Fruit fly (Drosophila melanogaster): ENCODE measurements around the gene CG32486.

Gene CG32486

dm6 chr3L:3078398-3079155 is 7.9 kb upstream of the CG32486 start (continued):
- TF ChIP-seq Doc3 (GFP tag; IDR thresholded peaks at IDR 0.05; ENCODE audit: partially characterized antibody) (no peak), Dp (GFP tag; optimal IDR thresholded peaks at IDR 0.05) (no peak), CG10543 (GFP tag; optimal IDR thresholded peaks at IDR 0.05) (peak; percentile 50), Taf1 (GFP tag; IDR thresholded peaks at IDR 0.05) (no peak), so (GFP tag; IDR thresholded peaks at IDR 0.05) (peak; percentile 66; the same call in 2 of the 3 replicates), nmo (GFP tag; optimal IDR thresholded peaks at IDR 0.05) (peak; percentile 36), lmd (GFP tag; IDR thresholded peaks at IDR 0.05) (peak; percentile 44; the same call in 1 of the 2 replicates), kah (GFP tag; optimal IDR thresholded peaks at IDR 0.05) (peak; percentile 33), vnd (GFP tag; IDR thresholded peaks at IDR 0.05; ENCODE audit: partially characterized antibody) (no peak), CG6654 (GFP tag; optimal IDR thresholded peaks at IDR 0.05) (no peak), ewg (GFP tag; optimal IDR thresholded peaks at IDR 0.05) (no peak), Tbp (GFP tag; optimal IDR thresholded peaks at IDR 0.05) (no peak), cas (GFP tag; IDR thresholded peaks at IDR 0.05) (no peak), CG8359 (GFP tag; optimal IDR thresholded peaks at IDR 0.05; ENCODE audit: borderline replicate concordance) (no peak), gfzf (GFP tag; optimal IDR thresholded peaks at IDR 0.05) (no peak), CG8478 (optimal IDR thresholded peaks at IDR 0.05) (no peak), pan (optimal IDR thresholded peaks at IDR 0.05) (no peak), pan (GFP tag; optimal IDR thresholded peaks at IDR 0.05 in 1 of 2, IDR thresholded peaks at IDR 0.05 in 1 of 2) (no peak), CG14050 (GFP tag; IDR thresholded peaks at IDR 0.05) (peak; percentile 21; the same call in 1 of the 3 replicates), Drgx (GFP tag; IDR thresholded peaks at IDR 0.05) (no peak), CG5953 (GFP tag; IDR thresholded peaks at IDR 0.05) (peak; percentile 46; the same call in 1 of the 2 replicates), unc-4 (GFP tag; IDR thresholded peaks at IDR 0.05; ENCODE audit: partially characterized antibody) (no peak), CG10431 (GFP tag; optimal IDR thresholded peaks at IDR 0.05) (no peak), caup (GFP tag; optimal IDR thresholded peaks at IDR 0.05; ENCODE audit: severe bottlenecking) (peak; percentile 59), ash1 (GFP tag; optimal IDR thresholded peaks at IDR 0.05) (no peak), BEAF-32 (GFP tag; optimal IDR thresholded peaks at IDR 0.05) (no peak), ttk (GFP tag; IDR thresholded peaks at IDR 0.05) (no peak), CG7372 (GFP tag; IDR thresholded peaks at IDR 0.05) (no peak), Hsf (GFP tag; optimal IDR thresholded peaks at IDR 0.05) (no peak), CG34422 (GFP tag; IDR thresholded peaks at IDR 0.05) (peak; percentile 50; the same call in 1 of the 3 replicates), CG1832 (GFP tag; optimal IDR thresholded peaks at IDR 0.05) (no peak), Lim3 (GFP tag; IDR thresholded peaks at IDR 0.05) (no peak), CG11093 (GFP tag; IDR thresholded peaks at IDR 0.05) (0 out of 3 replicates have a peak, but pooled peaks have one; percentile 20), btn (GFP tag; optimal IDR thresholded peaks at IDR 0.05) (no peak), CG6791 (GFP tag; IDR thresholded peaks at IDR 0.05; ENCODE audit: partially characterized antibody) (no peak), sd (tag; optimal IDR thresholded peaks at IDR 0.05) (peak; percentile 47), CG1792 (GFP tag; optimal IDR thresholded peaks at IDR 0.05) (no peak), pum (GFP tag; optimal IDR thresholded peaks at IDR 0.05) (no peak), gsb-n (tag; optimal IDR thresholded peaks at IDR 0.05) (no peak), CG11398 (GFP tag; optimal IDR thresholded peaks at IDR 0.05) (no peak), nom (GFP tag; optimal IDR thresholded peaks at IDR 0.05) (no peak), mld (GFP tag; IDR thresholded peaks at IDR 0.05; ENCODE audit: partially characterized antibody) (no peak), CG2199 (GFP tag; IDR thresholded peaks at IDR 0.05) (no peak), CG12071 (GFP tag; optimal IDR thresholded peaks at IDR 0.05) (peak; percentile 81), h (optimal IDR thresholded peaks at IDR 0.05) (no peak), exex (tag; optimal IDR thresholded peaks at IDR 0.05) (no peak), B-H1 (GFP tag; IDR thresholded peaks at IDR 0.05) (no peak; the same call in 2 of the 3 replicates), sens-2 (GFP tag; IDR thresholded peaks at IDR 0.05) (no peak), Dref (GFP tag; IDR thresholded peaks at IDR 0.05) (no peak), cato (GFP tag; optimal IDR thresholded peaks at IDR 0.05; ENCODE audit: borderline replicate concordance) (no peak)

All from whole organism, embryonic.